Worm (Caenorhabditis elegans) whole organism, L2 larva: ENCODE data around the gene cyp-33C11.
A peak's percentile ranks its signal among the peaks of the same experiment; 100 is the strongest.

Experiments used
- F13H6.1 ChIP-seq: sonication (generic microtip); optimal IDR thresholded peaks from 2 replicates; lab custom pipeline; 2016; ENCODE audit warnings: missing genetic modification characterization, missing compliant biosample characterization
- Y55F3AM.14 ChIP-seq: fragments of 200-800 bp; sonication (Bioruptor generic); optimal IDR thresholded peaks from 2 replicates; lab custom pipeline; 2018; ENCODE audit warnings: mild to moderate bottlenecking, missing genetic modification characterization, missing compliant biosample characterization
- ZK546.5 ChIP-seq: sonication (generic microtip); optimal IDR thresholded peaks from 2 replicates; lab custom pipeline; 2017; ENCODE audit warnings: missing biosample characterization, missing genetic modification characterization
- ama-1 ChIP-seq: fragments of 150-350 bp; optimal IDR thresholded peaks from 2 replicates; lab custom pipeline; 2018; ENCODE audit warnings: inconsistent platforms
- blmp-1 ChIP-seq: sonication (generic microtip); optimal IDR thresholded peaks from 2 replicates; lab custom pipeline; 2017; ENCODE audit warnings: missing genetic modification characterization, mild to moderate bottlenecking, missing compliant biosample characterization, antibody characterized with exemption, moderate library complexity; ENCODE audit not compliant: insufficient read depth
- ceh-82 ChIP-seq: fragments of 150-350 bp; optimal IDR thresholded peaks from 2 replicates; lab custom pipeline; 2014; ENCODE audit warnings: missing biosample characterization, missing genetic modification characterization
- crh-2 ChIP-seq: sonication (generic microtip); optimal IDR thresholded peaks from 2 replicates; lab custom pipeline; 2017; ENCODE audit warnings: missing biosample characterization, missing genetic modification characterization
- egl-27 ChIP-seq: sonication (generic microtip); optimal IDR thresholded peaks from 3 replicates; lab custom pipeline; 2017; ENCODE audit warnings: missing biosample characterization, missing genetic modification reagents, missing genetic modification characterization
- elt-3 ChIP-seq: sonication (generic microtip); optimal IDR thresholded peaks from 2 replicates; lab custom pipeline; 2017; ENCODE audit warnings: missing biosample characterization, missing genetic modification characterization
- fos-1 ChIP-seq: fragments of 150-350 bp; optimal IDR thresholded peaks from 2 replicates; lab custom pipeline; 2014; ENCODE audit warnings: missing biosample characterization, missing genetic modification characterization
- lin-11 ChIP-seq: fragments of 150-350 bp; sonication (generic microtip); optimal IDR thresholded peaks from 2 replicates; lab custom pipeline; 2014; ENCODE audit warnings: missing biosample characterization, missing genetic modification characterization, inconsistent platforms, mixed read lengths
- lin-13 ChIP-seq: fragments of 150-350 bp; optimal IDR thresholded peaks from 2 replicates; lab custom pipeline; 2014; ENCODE audit warnings: missing biosample characterization, missing genetic modification reagents, missing genetic modification characterization
- lsy-2 ChIP-seq, 2 experiments: fragments of 150-350 bp in 1 of 2; sonication (generic microtip) in 1 of 2; optimal IDR thresholded peaks; 2 replicates each; lab custom pipeline; 2014 to 2017; ENCODE audit warnings: missing biosample characterization in 2 of 2, missing genetic modification characterization in 2 of 2
- nhr-10 ChIP-seq: sonication (generic microtip); optimal IDR thresholded peaks from 2 replicates; lab custom pipeline; 2017; ENCODE audit warnings: missing biosample characterization, missing genetic modification characterization
- nhr-12 ChIP-seq: fragments of 150-350 bp; optimal IDR thresholded peaks from 2 replicates; lab custom pipeline; 2014; ENCODE audit warnings: missing biosample characterization, missing genetic modification characterization
- nhr-129 ChIP-seq: fragments of 150-350 bp; optimal IDR thresholded peaks from 2 replicates; lab custom pipeline; 2014; ENCODE audit warnings: missing biosample characterization, missing genetic modification characterization
- nhr-21 ChIP-seq: fragments of 150-350 bp; optimal IDR thresholded peaks from 2 replicates; lab custom pipeline; 2014; ENCODE audit warnings: missing biosample characterization, missing genetic modification characterization
- nhr-23 ChIP-seq: fragments of 150-350 bp; optimal IDR thresholded peaks from 2 replicates; lab custom pipeline; 2014; ENCODE audit warnings: missing biosample characterization, missing genetic modification reagents, missing genetic modification characterization
- nhr-6 ChIP-seq: fragments of 150-350 bp; optimal IDR thresholded peaks from 2 replicates; lab custom pipeline; 2014; ENCODE audit warnings: missing biosample characterization, missing genetic modification characterization
- nhr-77 ChIP-seq: fragments of 150-350 bp; optimal IDR thresholded peaks from 2 replicates; lab custom pipeline; 2014; ENCODE audit warnings: missing biosample characterization, missing genetic modification characterization
- sma-3 ChIP-seq: sonication (generic microtip); optimal IDR thresholded peaks from 2 replicates; lab custom pipeline; 2016; ENCODE audit warnings: missing genetic modification reagents, missing genetic modification characterization, missing compliant biosample characterization
- sma-9 ChIP-seq, 2 experiments: fragments of 150-350 bp in 1 of 2; sonication (generic microtip) in 1 of 2; optimal IDR thresholded peaks; 2 replicates each; lab custom pipeline; 2014 to 2016; ENCODE audit warnings: missing genetic modification characterization in 2 of 2, mild to moderate bottlenecking in 1 of 2, missing biosample characterization in 1 of 2, missing compliant biosample characterization in 1 of 2, missing genetic modification reagents in 1 of 2, moderate library complexity in 1 of 2
- unc-62 ChIP-seq: fragments of 150-350 bp; optimal IDR thresholded peaks from 2 replicates; lab custom pipeline; 2014; ENCODE audit warnings: missing biosample characterization, missing genetic modification reagents, missing genetic modification characterization
- ztf-1 ChIP-seq: fragments of 200-800 bp; sonication (Bioruptor generic); conservative IDR thresholded peaks from 2 replicates; pipeline ENCODE4 v1.3.6; 2022; ENCODE audit warnings: missing genetic modification characterization, missing compliant biosample characterization
- ztf-11 ChIP-seq: sonication (generic microtip); optimal IDR thresholded peaks from 2 replicates; lab custom pipeline; 2017; ENCODE audit warnings: missing biosample characterization, missing genetic modification characterization
- ztf-4 ChIP-seq: fragments of 150-350 bp; optimal IDR thresholded peaks from 2 replicates; lab custom pipeline; 2014; ENCODE audit warnings: missing biosample characterization, missing genetic modification characterization

Gene cyp-33C11

DNA sequence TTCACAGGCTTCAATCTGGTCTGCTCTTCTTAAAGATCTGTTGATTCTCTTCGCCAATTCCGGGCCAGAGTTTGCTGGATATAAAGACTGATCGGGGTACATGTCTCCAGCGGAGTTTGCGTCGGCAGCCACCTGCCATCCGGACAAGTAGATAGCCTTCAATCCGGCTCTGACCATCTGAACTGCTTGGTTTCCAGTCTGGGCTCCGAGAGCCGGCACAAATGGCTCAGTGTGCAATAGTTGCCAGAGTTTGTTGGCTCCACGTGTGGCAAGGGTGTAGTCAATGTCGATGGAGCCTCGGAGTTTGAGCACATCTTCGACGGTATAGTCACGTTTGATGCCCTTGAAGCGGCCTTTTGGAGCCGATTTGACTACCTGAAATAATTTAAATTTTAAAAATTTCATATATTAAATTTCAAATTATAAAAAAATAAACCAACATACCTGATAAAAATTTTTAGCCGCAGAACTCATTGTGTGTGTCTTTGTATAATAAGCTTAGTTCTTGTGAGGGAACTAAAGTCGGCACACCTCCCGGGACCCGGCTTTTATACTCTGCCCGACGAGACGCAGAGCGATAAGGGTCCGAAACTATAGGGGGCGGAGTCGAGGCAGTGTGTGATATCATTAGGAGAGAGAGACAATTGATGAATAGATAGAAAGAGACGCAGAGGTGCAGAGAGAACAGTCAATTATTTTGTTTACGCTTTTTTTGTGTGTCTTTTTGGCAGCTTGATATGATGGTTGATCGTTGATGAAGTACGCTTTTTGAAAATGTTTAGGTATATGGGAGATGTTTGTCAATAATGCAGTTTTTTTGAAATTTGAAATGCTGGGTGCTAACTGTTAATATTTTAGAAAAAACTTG is 14.9 kb upstream of the cyp-33C11 start, which contains the start of the genes icl-1 and srh-2 (continued):
- TF ChIP-seq crh-2: peak; percentile 68

DNA sequence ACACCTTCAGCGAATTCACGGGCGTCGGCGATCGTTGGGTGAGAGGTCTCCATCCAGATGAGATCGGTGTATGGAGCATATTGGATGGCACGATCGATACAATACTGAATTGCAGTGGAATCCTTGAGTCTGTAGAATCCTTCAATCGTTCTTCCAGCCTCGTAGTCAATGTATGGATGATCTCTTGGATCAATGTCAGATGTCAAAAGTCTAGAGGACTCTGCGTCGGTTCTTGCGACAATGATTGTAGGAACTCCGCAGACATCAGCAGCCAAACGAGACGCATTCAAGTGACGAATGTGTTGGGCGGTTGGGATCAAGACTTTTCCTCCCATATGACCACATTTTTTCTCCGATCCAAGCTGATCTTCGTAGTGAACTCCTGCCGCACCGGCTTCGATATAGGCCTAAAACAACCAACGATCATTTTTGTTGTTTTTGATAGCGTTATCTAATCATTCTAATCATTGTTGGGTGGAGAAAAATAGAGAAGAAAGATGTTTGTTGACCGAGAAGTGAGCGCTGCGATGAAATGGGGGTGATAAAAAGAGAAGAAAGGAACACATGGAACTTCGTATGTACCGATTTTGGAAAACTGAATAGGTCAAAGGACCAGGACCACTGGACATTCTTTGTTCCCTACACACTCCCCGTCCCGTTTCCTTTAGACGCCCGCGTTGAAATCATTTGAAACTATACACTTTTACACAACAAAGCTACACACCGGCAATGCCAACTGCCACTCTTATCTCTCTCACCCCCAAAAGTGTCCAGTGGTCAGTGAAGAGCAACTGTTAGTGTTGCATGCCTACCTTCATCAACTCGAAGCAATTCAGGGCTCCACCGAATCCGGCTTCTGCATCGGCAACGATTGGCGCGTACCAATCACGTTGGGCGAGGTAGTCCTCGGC is 14.0 kb upstream of the cyp-33C11 start:
- TF ChIP-seq lin-11 (peak; percentile 38), nhr-21 (tag; lab: Kevin White, UChicago) (peak; percentile 41), crh-2 (peak; percentile 24), unc-62 (GFP tag; lab: Kevin White, UChicago) (no peak), sma-9 (GFP tag; optimal IDR thresholded peaks at IDR 0.05; lab: Kevin White, UChicago) (peak; percentile 20), sma-9 (tag; optimal IDR thresholded peaks at IDR 0.05; lab: Kevin White, UChicago) (no peak), lsy-2 (tag; optimal IDR thresholded peaks at IDR 0.05; lab: Kevin White, UChicago) (peak in 1 of 2 experiments; percentile 23), nhr-129 (tag; lab: Kevin White, UChicago) (peak; percentile 19), ama-1 (peak; percentile 76), nhr-23 (tag; lab: Kevin White, UChicago) (no peak), lin-13 (GFP tag; lab: Kevin White, UChicago) (peak; percentile 48), ztf-4 (tag; lab: Kevin White, UChicago) (no peak), nhr-6 (peak; percentile 59), fos-1 (peak; percentile 1)
- TF ChIP-seq, all 48 proteins: peak for 10

DNA sequence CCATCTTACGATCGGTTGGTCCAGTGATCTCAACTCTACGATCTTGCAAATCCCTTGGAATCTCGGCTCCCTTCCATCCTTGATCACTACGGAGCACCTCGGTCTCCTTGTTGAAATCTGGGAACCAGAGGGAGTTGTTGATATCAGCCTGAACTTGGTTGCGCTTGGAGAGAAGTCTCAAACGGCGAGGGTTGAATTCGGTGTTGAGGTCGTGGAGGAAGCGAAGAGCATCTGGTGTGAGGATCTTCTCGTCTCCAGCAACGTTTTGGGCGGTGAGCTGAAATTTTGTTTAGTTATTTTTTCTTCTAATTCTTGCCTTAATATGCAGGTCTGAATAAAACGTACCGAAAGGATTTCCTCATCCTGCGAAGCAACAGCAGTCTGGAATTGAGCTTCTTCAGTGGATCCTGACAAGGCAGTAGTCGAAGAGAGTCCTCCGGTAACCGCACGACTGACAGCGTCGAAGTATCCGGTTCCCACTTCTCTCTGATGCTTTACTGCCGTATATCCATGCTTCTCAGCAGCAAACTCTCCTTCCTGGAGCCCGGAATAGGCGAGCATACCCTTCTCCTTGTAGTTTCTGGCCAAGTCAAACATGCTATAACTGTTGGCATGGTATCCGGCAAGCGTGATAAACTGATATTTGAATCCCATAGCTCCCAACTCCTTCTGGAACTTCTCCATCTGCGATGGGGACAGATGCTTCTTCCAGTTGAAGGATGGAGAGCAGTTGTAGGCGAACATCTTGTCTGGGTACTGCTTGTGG is 13.2 kb upstream of the cyp-33C11 start:
- no peak for TF ChIP-seq F13H6.1 (tag; lab: Kevin White, UChicago)
- TF ChIP-seq blmp-1: no peak
- TF ChIP-seq ZK546.5 (tag; lab: Kevin White, UChicago): no peak
- TF ChIP-seq lsy-2 (tag; optimal IDR thresholded peaks at IDR 0.05; lab: Kevin White, UChicago): peak in 1 of 2 experiments; percentile 29
- TF ChIP-seq fos-1: no peak
- peak; percentile 94 for TF ChIP-seq ama-1
- TF ChIP-seq ceh-82 (tag; lab: Kevin White, UChicago): no peak
- no peak for TF ChIP-seq nhr-10 (tag; lab: Kevin White, UChicago)
- no peak for TF ChIP-seq nhr-129 (tag; lab: Kevin White, UChicago)
- TF ChIP-seq nhr-77 (tag; lab: Kevin White, UChicago): no peak
- TF ChIP-seq ztf-11: no peak
- peak; percentile 27 for TF ChIP-seq Y55F3AM.14 (GFP tag; lab: Kevin White, UChicago)
- TF ChIP-seq crh-2: peak; percentile 14
- TF ChIP-seq, all 48 proteins: peak for 4

DNA sequence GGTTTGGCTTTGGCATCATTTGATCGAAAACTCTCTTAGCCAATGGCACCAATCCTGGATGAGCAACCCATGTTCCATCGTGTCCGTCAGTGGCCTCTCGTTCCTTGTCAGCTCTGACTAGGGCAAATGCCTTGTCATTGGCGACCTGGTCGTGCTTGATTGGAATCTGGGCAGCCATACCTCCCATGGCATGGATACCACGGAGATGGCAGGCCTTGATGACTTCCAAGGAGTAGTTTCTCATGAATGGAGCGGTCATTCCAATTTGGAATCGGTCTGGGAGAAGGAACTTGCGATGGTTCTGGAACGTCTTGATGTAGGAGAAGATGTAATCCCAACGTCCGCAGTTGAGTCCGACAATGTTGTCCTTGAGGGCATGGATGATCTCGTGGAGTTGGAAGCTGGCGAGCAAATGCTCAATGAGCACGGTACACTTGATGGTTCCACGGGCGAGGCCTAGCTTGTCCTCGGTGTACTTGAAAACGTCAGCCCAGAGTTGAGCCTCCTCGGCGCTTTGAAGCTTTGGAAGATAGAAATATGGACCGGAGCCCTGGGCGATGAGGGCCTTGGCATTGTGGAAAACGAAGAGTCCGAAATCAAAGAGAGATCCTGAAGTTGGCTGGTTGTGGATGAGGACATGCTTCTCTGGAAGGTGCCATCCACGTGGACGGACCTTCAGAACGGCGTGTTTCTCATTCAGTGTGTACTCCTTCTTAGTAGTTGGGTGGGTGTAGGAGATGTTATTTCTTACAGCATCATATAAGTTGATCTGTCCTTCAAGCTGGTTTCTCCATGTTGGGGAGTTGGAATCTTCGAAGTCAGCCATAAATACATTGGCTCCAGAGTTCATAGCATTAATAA is 12.4 kb upstream of the cyp-33C11 start:
- TF ChIP-seq fos-1: no peak
- peak; percentile 13 for TF ChIP-seq lin-11
- no peak for TF ChIP-seq egl-27 (tag; lab: Kevin White, UChicago)
- TF ChIP-seq nhr-21 (tag; lab: Kevin White, UChicago): peak; percentile 16
- no peak for TF ChIP-seq nhr-12 (tag; lab: Kevin White, UChicago)
- TF ChIP-seq ama-1: peak; percentile 92
- TF ChIP-seq sma-9 (GFP tag; optimal IDR thresholded peaks at IDR 0.05; lab: Kevin White, UChicago): peak; percentile 41
- no peak for TF ChIP-seq sma-9 (tag; optimal IDR thresholded peaks at IDR 0.05; lab: Kevin White, UChicago)
- no peak for TF ChIP-seq ztf-1 (GFP tag; lab: Robert Waterston, UW)
- TF ChIP-seq nhr-129 (tag; lab: Kevin White, UChicago): peak; percentile 35
- TF ChIP-seq Y55F3AM.14 (GFP tag; lab: Kevin White, UChicago): peak; percentile 14

DNA sequence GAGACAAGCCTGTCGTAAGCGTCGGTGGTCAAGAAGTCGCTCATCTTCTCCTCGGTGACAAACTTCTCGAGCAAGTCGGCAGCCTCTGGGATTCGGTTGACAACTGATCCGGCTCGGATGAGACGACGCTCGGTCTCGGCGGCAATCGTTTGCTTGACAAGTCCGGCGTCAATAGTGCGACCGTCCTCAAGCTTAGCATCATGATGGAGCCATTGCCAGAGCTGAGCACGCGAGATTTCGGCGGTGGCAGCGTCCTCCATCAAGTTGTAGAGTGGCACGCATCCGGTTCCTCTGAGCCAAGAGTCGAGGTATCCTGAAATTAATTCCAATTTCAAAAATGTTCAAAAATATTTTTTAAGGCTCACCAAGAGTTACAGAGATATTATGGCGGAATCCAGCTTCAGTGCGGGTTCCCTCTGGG is 11.7 kb upstream of the cyp-33C11 start:
- TF ChIP-seq sma-3 (peak; percentile 31), elt-3 (tag; lab: Kevin White, UChicago) (no peak)
